Worm (Caenorhabditis elegans): ENCODE measurements around the gene clec-86.

DNA sequence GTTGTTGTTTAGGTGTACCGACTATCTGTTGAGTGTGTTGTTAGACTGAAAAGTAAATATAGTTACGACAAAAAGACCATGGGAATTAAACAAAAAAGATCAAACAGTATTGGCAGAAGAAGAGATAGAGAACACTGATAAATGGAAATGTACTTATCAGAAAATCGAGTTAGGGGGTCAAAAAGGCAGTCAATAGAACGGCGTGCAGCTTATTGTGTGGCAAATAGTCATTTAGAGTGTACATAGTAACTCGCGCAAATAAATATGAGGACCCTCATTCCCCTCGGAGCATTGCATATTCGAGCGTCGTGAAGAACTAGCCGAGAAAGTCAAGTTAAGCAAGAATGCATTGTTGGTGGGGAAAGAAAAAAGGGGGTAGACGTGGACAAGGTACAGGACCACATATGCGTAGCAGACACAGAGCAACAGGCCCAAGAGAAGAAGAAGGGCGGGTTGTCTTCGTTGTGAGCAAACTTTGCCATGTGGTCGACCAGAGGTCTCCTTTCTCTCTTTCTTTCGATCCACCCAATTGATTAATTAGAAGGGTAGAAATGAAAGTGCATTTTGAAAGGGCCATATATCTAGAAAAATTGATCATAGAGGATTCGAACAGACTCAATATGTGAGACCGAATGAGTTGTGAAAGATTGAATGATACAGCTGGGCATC, 11.6 kb downstream of the clec-86 start, which contains the start of gene lam-2:
- no peak for TF ChIP-seq unc-62 (GFP tag; optimal IDR thresholded peaks at IDR 0.05)
- TF ChIP-seq jun-1 (tag; optimal IDR thresholded peaks at IDR 0.05), result no peak
- no peak for TF ChIP-seq ztf-11 (tag; optimal IDR thresholded peaks at IDR 0.05)
- no peak for TF ChIP-seq egl-27 (tag; optimal IDR thresholded peaks at IDR 0.05)
- no peak for TF ChIP-seq nhr-11 (tag; optimal IDR thresholded peaks at IDR 0.05)
- peak; percentile 8 for TF ChIP-seq pha-4 (tag; optimal IDR thresholded peaks at IDR 0.05)
- no peak for TF ChIP-seq ceh-9 (tag; optimal IDR thresholded peaks at IDR 0.05)
- no peak for TF ChIP-seq ama-1 (optimal IDR thresholded peaks at IDR 0.05)
- TF ChIP-seq fkh-10 (GFP tag; optimal IDR thresholded peaks at IDR 0.05), result no peak
- no peak for TF ChIP-seq skn-1 (tag; optimal IDR thresholded peaks at IDR 0.05)
- TF ChIP-seq elt-3 (tag; optimal IDR thresholded peaks at IDR 0.05), result no peak
- no peak for TF ChIP-seq egl-5 (tag; optimal IDR thresholded peaks at IDR 0.05)
- no peak for TF ChIP-seq nhr-237 (tag; optimal IDR thresholded peaks at IDR 0.05)
